Worm (Caenorhabditis elegans) whole organism, L4 larva: ENCODE measurements around the gene math-3.

Source experiments
- F26F4.8 ChIP-seq: fragments of 200-800 bp; sonication (Bioruptor generic); conservative IDR thresholded peaks from 2 replicates; pipeline ENCODE4 v1.3.6; 2022; ENCODE audit warnings: missing genetic modification characterization, missing compliant biosample characterization
- T26A8.4 ChIP-seq: fragments of 200-800 bp; sonication (Bioruptor generic); IDR thresholded peaks from 2 replicates; pipeline ENCODE4 v1.3.6; 2022; ENCODE audit warnings: missing genetic modification characterization, missing compliant biosample characterization
- Y105C5A.15 ChIP-seq: fragments of 200-800 bp; sonication (Bioruptor generic); IDR thresholded peaks from 2 replicates; pipeline ENCODE4 v1.3.6; 2022; ENCODE audit warnings: missing genetic modification characterization, missing compliant biosample characterization
- aha-1 ChIP-seq: fragments of 150-350 bp; peaks from one replicate; lab custom pipeline; 2014; ENCODE audit warnings: missing biosample characterization, missing genetic modification characterization
- aly-2 ChIP-seq: sonication (generic microtip); optimal IDR thresholded peaks from 2 replicates; lab custom pipeline; 2018; ENCODE audit warnings: missing biosample characterization, missing genetic modification characterization
- ama-1 ChIP-seq: fragments of 150-350 bp; optimal IDR thresholded peaks from 2 replicates; lab custom pipeline; 2014; ENCODE audit warnings: inconsistent platforms, mixed read lengths
- arid-1 ChIP-seq: fragments of 200-800 bp; sonication (Bioruptor generic); conservative IDR thresholded peaks from 2 replicates; pipeline ENCODE4 v1.3.6; 2022; ENCODE audit warnings: missing genetic modification reagents, missing genetic modification characterization, missing compliant biosample characterization
- ceh-44 ChIP-seq: fragments of 200-800 bp; sonication (Bioruptor generic); IDR thresholded peaks from 2 replicates; pipeline ENCODE4 v1.3.6; 2022; ENCODE audit warnings: missing genetic modification reagents, missing genetic modification characterization, missing compliant biosample characterization
- ceh-82 ChIP-seq: sonication (generic microtip); optimal IDR thresholded peaks from 2 replicates; lab custom pipeline; 2017; ENCODE audit warnings: missing biosample characterization, missing genetic modification characterization
- ces-1 ChIP-seq: fragments of 150-350 bp; sonication (generic microtip); optimal IDR thresholded peaks from 4 replicates; lab custom pipeline; 2014; ENCODE audit warnings: missing biosample characterization, missing genetic modification reagents, missing genetic modification characterization
- ctbp-1 ChIP-seq: fragments of 200-800 bp; sonication (Bioruptor generic); IDR thresholded peaks from 2 replicates; pipeline ENCODE4 v1.3.6; 2022; ENCODE audit warnings: missing genetic modification reagents, missing genetic modification characterization, missing compliant biosample characterization
- daf-12 ChIP-seq: fragments of 150-350 bp; optimal IDR thresholded peaks from 2 replicates; lab custom pipeline; 2014; ENCODE audit warnings: missing biosample characterization, missing genetic modification reagents, missing genetic modification characterization
- daf-16 ChIP-seq, 3 experiments: sonication (generic microtip); optimal IDR thresholded peaks; 2 replicates each; lab custom pipeline; 2016 to 2017; ENCODE audit warnings: missing genetic modification characterization in 3 of 3, missing genetic modification reagents in 3 of 3, mild to moderate bottlenecking in 2 of 3, missing compliant biosample characterization in 2 of 3, missing biosample characterization in 1 of 3, moderate library complexity in 1 of 3
- dmd-6 ChIP-seq: fragments of 200-800 bp; sonication (Bioruptor generic); IDR thresholded peaks from 2 replicates; pipeline ENCODE4 v1.3.6; 2022; ENCODE audit warnings: missing genetic modification reagents, missing genetic modification characterization, missing compliant biosample characterization
- dmd-8 ChIP-seq: fragments of 200-800 bp; sonication (Bioruptor generic); IDR thresholded peaks from 2 replicates; pipeline ENCODE4 v1.3.6; 2022; ENCODE audit warnings: missing genetic modification characterization, missing compliant biosample characterization
- dpl-1 ChIP-seq: fragments of 150-350 bp; optimal IDR thresholded peaks from 2 replicates; lab custom pipeline; 2014; ENCODE audit warnings: missing biosample characterization, missing genetic modification reagents, missing genetic modification characterization
- duxl-1 ChIP-seq: sonication (generic microtip); optimal IDR thresholded peaks from 2 replicates; lab custom pipeline; 2016; ENCODE audit warnings: mild to moderate bottlenecking, missing genetic modification characterization, moderate library complexity, missing compliant biosample characterization; ENCODE audit not compliant: poor library complexity
- dve-1 ChIP-seq: sonication (generic microtip); optimal IDR thresholded peaks from 2 replicates; lab custom pipeline; 2017; ENCODE audit warnings: antibody characterized with exemption, mild to moderate bottlenecking, missing genetic modification characterization, missing compliant biosample characterization; ENCODE audit not compliant: insufficient read depth
- egl-43 ChIP-seq: fragments of 200-800 bp; sonication (Bioruptor generic); IDR thresholded peaks from 2 replicates; pipeline ENCODE4 v1.3.6; 2022; ENCODE audit warnings: missing genetic modification reagents, missing genetic modification characterization, missing compliant biosample characterization
- fos-1 ChIP-seq: fragments of 150-350 bp; optimal IDR thresholded peaks from 2 replicates; lab custom pipeline; 2014; ENCODE audit warnings: missing biosample characterization, missing genetic modification characterization
- hlh-11 ChIP-seq: fragments of 200-800 bp; sonication (Bioruptor generic); optimal IDR thresholded peaks from 2 replicates; lab custom pipeline; 2018; ENCODE audit warnings: mild to moderate bottlenecking, missing genetic modification characterization, missing compliant biosample characterization
- hlh-30 ChIP-seq: sonication (generic microtip); optimal IDR thresholded peaks from 2 replicates; lab custom pipeline; 2017; ENCODE audit warnings: antibody characterized with exemption, mild to moderate bottlenecking, missing genetic modification characterization, missing compliant biosample characterization; ENCODE audit not compliant: insufficient read depth
- jun-1 ChIP-seq: fragments of 150-350 bp; optimal IDR thresholded peaks from 2 replicates; lab custom pipeline; 2014; ENCODE audit warnings: missing biosample characterization, missing genetic modification reagents, missing genetic modification characterization
- lin-1 ChIP-seq: fragments of 200-800 bp; sonication (Bioruptor generic); IDR thresholded peaks from 2 replicates; pipeline ENCODE4 v1.3.6; 2022; ENCODE audit warnings: missing genetic modification reagents, missing genetic modification characterization, missing compliant biosample characterization
- lin-29 ChIP-seq: fragments of 200-800 bp; sonication (Bioruptor generic); IDR thresholded peaks from 2 replicates; pipeline ENCODE4 v1.3.6; 2022; ENCODE audit warnings: missing genetic modification reagents, missing genetic modification characterization, missing compliant biosample characterization
- lin-38 ChIP-seq: fragments of 200-800 bp; sonication (Bioruptor generic); IDR thresholded peaks from 2 replicates; pipeline ENCODE4 v1.3.6; 2022; ENCODE audit warnings: missing genetic modification reagents, missing genetic modification characterization, missing compliant biosample characterization
- lsy-2 ChIP-seq, 2 experiments: fragments of 150-350 bp in 1 of 2; sonication (generic microtip) in 1 of 2; optimal IDR thresholded peaks; 2 replicates each; lab custom pipeline; 2014 to 2017; ENCODE audit warnings: missing biosample characterization in 2 of 2, missing genetic modification characterization in 2 of 2
- mdl-1 ChIP-seq, 2 experiments: fragments of 150-350 bp in 1 of 2; sonication (generic microtip) in 1 of 2; optimal IDR thresholded peaks; 2 replicates each; lab custom pipeline; 2014 to 2017; ENCODE audit warnings: missing biosample characterization in 2 of 2, missing genetic modification characterization in 2 of 2
- mes-2 ChIP-seq: sonication (generic microtip); optimal IDR thresholded peaks from 2 replicates; lab custom pipeline; 2016; ENCODE audit warnings: missing genotype, mild to moderate bottlenecking, missing genetic modification characterization, missing compliant biosample characterization; ENCODE audit not compliant: poor library complexity, severe bottlenecking
- mxl-2 ChIP-seq: fragments of 200-800 bp; sonication (Bioruptor generic); conservative IDR thresholded peaks from 2 replicates; pipeline ENCODE4 v1.3.6; 2022; ENCODE audit warnings: missing genetic modification reagents, missing genetic modification characterization, missing compliant biosample characterization
- mxl-3 ChIP-seq: fragments of 200-800 bp; sonication (Bioruptor generic); optimal IDR thresholded peaks from 2 replicates; lab custom pipeline; 2018; ENCODE audit warnings: mild to moderate bottlenecking, missing genetic modification characterization, missing compliant biosample characterization
- nhr-102 ChIP-seq: sonication (generic microtip); optimal IDR thresholded peaks from 2 replicates; lab custom pipeline; 2016; ENCODE audit warnings: mild to moderate bottlenecking, missing genetic modification characterization, moderate library complexity, missing compliant biosample characterization
- nhr-28 ChIP-seq: fragments of 150-350 bp; optimal IDR thresholded peaks from 2 replicates; lab custom pipeline; 2014; ENCODE audit warnings: missing biosample characterization, missing genetic modification characterization
- nhr-48 ChIP-seq: sonication (generic microtip); optimal IDR thresholded peaks from 2 replicates; lab custom pipeline; 2016; ENCODE audit warnings: mild to moderate bottlenecking, missing genetic modification characterization, missing compliant biosample characterization
- nhr-6 ChIP-seq: fragments of 150-350 bp; optimal IDR thresholded peaks from 2 replicates; lab custom pipeline; 2014; ENCODE audit warnings: missing biosample characterization, missing genetic modification characterization
- nhr-77 ChIP-seq: fragments of 150-350 bp; optimal IDR thresholded peaks from 2 replicates; lab custom pipeline; 2014; ENCODE audit warnings: missing biosample characterization, missing genetic modification characterization
- php-3 ChIP-seq: fragments of 200-800 bp; sonication (Bioruptor generic); IDR thresholded peaks from 2 replicates; pipeline ENCODE4 v1.3.6; 2022; ENCODE audit warnings: missing genetic modification reagents, missing genetic modification characterization, missing compliant biosample characterization
- pqm-1 ChIP-seq: sonication (generic microtip); optimal IDR thresholded peaks from 2 replicates; lab custom pipeline; 2017; ENCODE audit warnings: missing biosample characterization, missing genetic modification characterization
- sdz-12 ChIP-seq: fragments of 200-800 bp; sonication (Bioruptor generic); optimal IDR thresholded peaks from 2 replicates; lab custom pipeline; 2018; ENCODE audit warnings: mild to moderate bottlenecking, missing genetic modification characterization, missing compliant biosample characterization
- tra-1 ChIP-seq: fragments of 200-800 bp; sonication (Bioruptor generic); IDR thresholded peaks from 2 replicates; pipeline ENCODE4 v1.3.6; 2022; ENCODE audit warnings: missing genetic modification reagents, missing genetic modification characterization, missing compliant biosample characterization
- zip-2 ChIP-seq: fragments of 150-350 bp; optimal IDR thresholded peaks from 2 replicates; lab custom pipeline; 2014; ENCODE audit warnings: missing biosample characterization, missing genetic modification characterization
- ztf-7 ChIP-seq: fragments of 150-350 bp; optimal IDR thresholded peaks from 2 replicates; lab custom pipeline; 2014; ENCODE audit warnings: missing biosample characterization, missing genetic modification characterization

Gene math-3

DNA sequence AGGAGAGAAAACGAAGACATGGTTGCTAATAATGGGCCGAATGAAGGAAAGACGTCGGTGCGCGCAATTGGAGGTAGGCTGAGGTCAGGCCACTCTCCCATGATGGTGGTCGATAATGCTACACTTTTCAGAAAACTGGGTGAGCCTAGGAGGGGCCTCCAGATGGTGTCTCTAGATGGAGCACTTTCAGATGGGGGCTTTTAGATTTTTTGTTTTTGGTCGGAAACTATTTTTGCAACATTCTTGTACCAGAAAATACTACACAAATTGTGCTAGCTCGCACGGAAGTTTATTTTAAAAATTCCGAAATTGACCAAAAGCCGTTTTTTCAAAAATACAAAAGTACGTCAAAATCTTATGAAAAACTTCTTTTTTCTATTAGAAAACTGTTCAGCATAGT lies 46.4 kb downstream of the math-3 start, which contains the start of gene fbxb-10:
fbxb-10 (minus strand) TSS at position 101 of the 400 bp plus-strand sequence.
- TF ChIP-seq arid-1 (0 out of 2 replicates have a peak, but pooled peaks have one; percentile 9), ces-1 (GFP tag; lab: Kevin White, UChicago) (no peak), fos-1 (tag; lab: Kevin White, UChicago) (no peak)

DNA sequence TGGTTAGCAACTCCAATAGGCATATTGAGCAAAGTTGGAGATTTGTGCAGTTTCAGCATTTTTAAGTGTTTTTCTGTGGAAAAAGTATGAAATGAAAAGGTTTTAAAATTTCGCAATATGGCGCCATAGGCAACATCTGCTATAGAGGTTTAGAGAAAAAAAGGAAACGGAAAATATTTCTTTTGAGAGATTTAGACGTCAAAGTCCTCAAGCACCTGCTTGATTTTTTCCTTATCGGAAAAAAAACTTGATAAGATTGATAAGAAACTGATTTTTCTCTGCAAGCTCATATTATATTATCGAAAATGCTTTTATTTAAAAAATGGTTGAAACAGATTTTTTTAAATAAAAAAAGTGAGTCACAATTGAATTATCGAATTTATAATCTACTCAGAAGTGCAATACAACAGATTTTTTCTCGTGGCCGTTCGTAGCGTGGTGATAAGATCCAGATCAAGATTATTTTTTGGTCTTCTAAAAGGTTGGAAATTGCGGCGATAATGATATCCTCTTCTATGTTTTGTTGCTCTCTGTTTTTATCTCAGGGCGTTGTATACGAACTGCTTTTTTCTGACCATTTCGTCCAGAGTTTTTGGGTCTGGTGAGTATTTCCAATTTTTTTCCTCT lies 48.2 kb downstream of the math-3 start, which contains the start of gene fbxc-19:
fbxc-19 (plus strand) TSS at position 536 of the 627 bp plus-strand sequence.
- TF ChIP-seq ctbp-1 (no peak), aha-1 (peak; percentile 78), lin-29 (GFP tag; lab: Robert Waterston, UW) (no peak), T26A8.4 (GFP tag; lab: Robert Waterston, UW) (no peak), tra-1 (GFP tag; lab: Robert Waterston, UW) (peak; percentile 92), ces-1 (GFP tag; lab: Kevin White, UChicago) (no peak), ceh-82 (no peak), dve-1 (peak; percentile 84), egl-43 (GFP tag; lab: Robert Waterston, UW) (no peak), dmd-8 (no peak), Y105C5A.15 (GFP tag; lab: Robert Waterston, UW) (no peak), ceh-44 (GFP tag; lab: Robert Waterston, UW) (no peak), hlh-11 (peak; percentile 95), nhr-77 (tag; lab: Kevin White, UChicago) (peak; percentile 86), dpl-1 (GFP tag; lab: Kevin White, UChicago) (peak; percentile 27), pqm-1 (tag; lab: Kevin White, UChicago) (peak; percentile 87), mxl-3 (peak; percentile 14), mdl-1 (tag; optimal IDR thresholded peaks at IDR 0.05; lab: Kevin White, UChicago) (peak in 1 of 2 experiments; percentile 59), lsy-2 (tag; optimal IDR thresholded peaks at IDR 0.05; lab: Kevin White, UChicago) (no peak), nhr-102 (peak; percentile 50), ztf-7 (tag; lab: Kevin White, UChicago) (peak; percentile 90), duxl-1 (peak; percentile 97), hlh-30 (tag; lab: Kevin White, UChicago) (peak; percentile 69), nhr-28 (tag; lab: Kevin White, UChicago) (peak; percentile 83), zip-2 (peak; percentile 99), lin-1 (GFP tag; lab: Robert Waterston, UW) (peak; percentile 44; the same call in 1 of the 2 replicates), nhr-6 (tag; lab: Kevin White, UChicago) (peak; percentile 72), sdz-12 (GFP tag; lab: Kevin White, UChicago) (no peak), aly-2 (no peak), mxl-2 (GFP tag; lab: Robert Waterston, UW) (no peak), F26F4.8 (GFP tag; lab: Robert Waterston, UW) (no peak), daf-12 (tag; lab: Kevin White, UChicago) (no peak), php-3 (GFP tag; lab: Robert Waterston, UW) (peak; percentile 87), jun-1 (tag; lab: Kevin White, UChicago) (peak; percentile 40), nhr-48 (tag; lab: Kevin White, UChicago) (peak; percentile 31), mes-2 (tag; lab: Kevin White, UChicago) (peak; percentile 47), lin-38 (GFP tag; lab: Robert Waterston, UW) (no peak), daf-16 (GFP tag; optimal IDR thresholded peaks at IDR 0.05; lab: Kevin White, UChicago) (no peak), daf-16 (tag; optimal IDR thresholded peaks at IDR 0.05; lab: Kevin White, UChicago) (peak; percentile 92), ama-1 (no peak), dmd-6 (GFP tag; lab: Robert Waterston, UW) (peak; percentile 90)
